Fruit fly (Drosophila melanogaster): Measurements from ENCODE around the gene Alms1b.

The Alms1b gene

DNA sequence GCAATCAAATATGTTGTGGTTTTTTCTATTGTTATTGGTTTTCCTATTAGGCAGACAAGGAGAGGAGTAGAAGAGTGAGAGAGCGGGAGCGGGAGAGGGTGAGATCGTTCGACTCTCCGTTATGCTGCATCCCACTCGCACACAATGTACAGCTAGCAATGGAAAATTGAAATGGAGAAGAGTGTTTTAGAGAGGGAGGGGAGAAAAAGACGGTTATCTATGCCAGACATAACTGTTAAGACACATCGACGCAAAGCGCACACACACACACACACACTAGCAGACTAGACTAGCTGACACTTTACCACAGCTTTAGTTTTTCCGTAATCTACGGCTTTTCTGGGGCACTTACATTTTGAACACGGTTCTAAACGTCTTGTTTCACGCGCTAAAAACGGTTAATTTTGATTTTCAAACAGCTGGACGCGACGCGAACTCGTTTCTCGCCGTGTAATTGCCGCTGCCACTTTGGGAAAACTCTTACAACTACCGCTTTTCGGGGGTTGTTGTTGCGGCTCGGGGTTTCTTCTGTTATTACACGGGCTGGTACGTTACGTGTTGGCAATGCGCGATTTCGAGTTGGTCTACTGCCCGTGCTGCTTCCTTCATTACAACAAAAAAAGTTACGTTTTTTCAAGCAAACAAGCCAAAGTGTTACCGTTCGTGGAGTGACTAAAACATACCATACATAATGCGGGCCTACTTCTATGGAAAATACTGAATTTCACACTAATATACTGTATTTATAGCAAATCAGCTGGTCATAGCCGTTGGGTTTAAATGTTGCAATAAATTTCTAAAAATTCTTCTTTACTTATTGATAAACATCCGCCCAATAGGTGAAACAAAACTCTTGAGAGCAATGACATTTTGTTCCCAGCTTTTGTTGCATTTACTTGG lies 48.4 kb upstream of the Alms1b start, which contains the start of gene fzr (continued):
- TF ChIP-seq h (optimal IDR thresholded peaks at IDR 0.05) (no peak), CG9437 (GFP tag; optimal IDR thresholded peaks at IDR 0.05) (peak; percentile 85), CG3065 (GFP tag; optimal IDR thresholded peaks at IDR 0.05) (no peak), sima (GFP tag; optimal IDR thresholded peaks at IDR 0.05) (no peak), nerfin-2 (GFP tag; IDR thresholded peaks at IDR 0.05; ENCODE audit: partially characterized antibody) (no peak), pnt (GFP tag; optimal IDR thresholded peaks at IDR 0.05) (no peak), ro (GFP tag; IDR thresholded peaks at IDR 0.05) (no peak), CG1647 (GFP tag; optimal IDR thresholded peaks at IDR 0.05) (no peak), CTCF (GFP tag; optimal IDR thresholded peaks at IDR 0.05) (no peak), CG15601 (tag; optimal IDR thresholded peaks at IDR 0.05) (no peak), Trl (optimal IDR thresholded peaks at IDR 0.05) (peak; percentile 72 to 74), Trl (GFP tag; optimal IDR thresholded peaks at IDR 0.05) (no peak), mirr (GFP tag; optimal IDR thresholded peaks at IDR 0.05) (no peak), HLH4C (GFP tag; IDR thresholded peaks at IDR 0.05; ENCODE audit: partially characterized antibody) (peak; percentile 36; the same call in 1 of the 3 replicates), CG16813 (GFP tag; IDR thresholded peaks at IDR 0.05; ENCODE audit: partially characterized antibody) (no peak), btn (GFP tag; optimal IDR thresholded peaks at IDR 0.05) (no peak), fru (optimal IDR thresholded peaks at IDR 0.05) (no peak), sna (GFP tag; IDR thresholded peaks at IDR 0.05; ENCODE audit: partially characterized antibody) (no peak), tx (GFP tag; optimal IDR thresholded peaks at IDR 0.05) (no peak), CG4360 (GFP tag; IDR thresholded peaks at IDR 0.05) (peak; percentile 93), CG6175 (GFP tag; IDR thresholded peaks at IDR 0.05) (no peak), Antp (GFP tag; optimal IDR thresholded peaks at IDR 0.05) (no peak), Fer3 (tag; optimal IDR thresholded peaks at IDR 0.05) (no peak), CG11504 (tag; optimal IDR thresholded peaks at IDR 0.05) (no peak), CG2202 (tag; optimal IDR thresholded peaks at IDR 0.05) (no peak), nerfin-1 (tag; optimal IDR thresholded peaks at IDR 0.05) (no peak), crol (GFP tag; IDR thresholded peaks at IDR 0.05) (peak; percentile 60), NfI (GFP tag; optimal IDR thresholded peaks at IDR 0.05) (no peak), CG6254 (GFP tag; optimal IDR thresholded peaks at IDR 0.05) (no peak), CG8478 (optimal IDR thresholded peaks at IDR 0.05) (no peak), yki (optimal IDR thresholded peaks at IDR 0.05) (no peak), dpn (GFP tag; optimal IDR thresholded peaks at IDR 0.05) (no peak), CG3838 (GFP tag; optimal IDR thresholded peaks at IDR 0.05) (no peak), gem (tag; optimal IDR thresholded peaks at IDR 0.05) (no peak), trh (GFP tag; optimal IDR thresholded peaks at IDR 0.05) (no peak), gce (GFP tag; IDR thresholded peaks at IDR 0.05) (no peak), CG10431 (GFP tag; optimal IDR thresholded peaks at IDR 0.05) (no peak), vfl (GFP tag; optimal IDR thresholded peaks at IDR 0.05) (no peak), Xrp1 (GFP tag; IDR thresholded peaks at IDR 0.05) (no peak; the same call in 1 of the 2 replicates), unpg (GFP tag; optimal IDR thresholded peaks at IDR 0.05) (no peak), ci (GFP tag; IDR thresholded peaks at IDR 0.05) (peak; percentile 53; the same call in 2 of the 3 replicates), CG34224 (GFP tag; IDR thresholded peaks at IDR 0.05; ENCODE audit: partially characterized antibody) (no peak), Stat92E (GFP tag; optimal IDR thresholded peaks at IDR 0.05) (no peak), Side (GFP tag; optimal IDR thresholded peaks at IDR 0.05) (no peak), Nf-YB (GFP tag; optimal IDR thresholded peaks at IDR 0.05) (no peak), Adf1 (GFP tag; IDR thresholded peaks at IDR 0.05) (no peak), CG1024 (GFP tag; IDR thresholded peaks at IDR 0.05) (no peak), croc (GFP tag; conservative IDR thresholded peaks at IDR 0.05) (no peak), CG15073 (GFP tag; optimal IDR thresholded peaks at IDR 0.05) (no peak), scrt (GFP tag; optimal IDR thresholded peaks at IDR 0.05) (no peak), CG3847 (GFP tag; IDR thresholded peaks at IDR 0.05) (no peak), ems (GFP tag; optimal IDR thresholded peaks at IDR 0.05) (no peak)
